Worm (Caenorhabditis elegans) whole organism, mixed stage, embryonic: ENCODE measurements around the gene cyp-31A2.

Source experiments
- bed-3 ChIP-seq: fragments of 200-800 bp; sonication (Bioruptor generic); optimal IDR thresholded peaks from 3 replicates; lab custom pipeline; 2018; ENCODE audit warnings: mild to moderate bottlenecking, missing genetic modification characterization, moderate library complexity, missing compliant biosample characterization
- lsy-2 ChIP-seq: fragments of 150-350 bp; optimal IDR thresholded peaks from 2 replicates; lab custom pipeline; 2014; ENCODE audit warnings: missing biosample characterization, missing genetic modification characterization
- mep-1 ChIP-seq: fragments of 150-350 bp; optimal IDR thresholded peaks from 2 replicates; lab custom pipeline; 2017; ENCODE audit warnings: missing biosample characterization, missing genetic modification reagents, missing genetic modification characterization, inconsistent platforms
- nhr-237 ChIP-seq: fragments of 150-350 bp; optimal IDR thresholded peaks from 2 replicates; lab custom pipeline; 2014; ENCODE audit warnings: missing biosample characterization, missing genetic modification characterization
- nhr-28 ChIP-seq: fragments of 150-350 bp; optimal IDR thresholded peaks from 2 replicates; lab custom pipeline; 2014; ENCODE audit warnings: missing biosample characterization, missing genetic modification characterization
- unc-39 ChIP-seq: fragments of 150-350 bp; optimal IDR thresholded peaks from 2 replicates; lab custom pipeline; 2014; ENCODE audit warnings: missing biosample characterization, missing genetic modification characterization
- zip-8 ChIP-seq: fragments of 150-350 bp; optimal IDR thresholded peaks from 2 replicates; lab custom pipeline; 2014; ENCODE audit warnings: missing biosample characterization, missing genetic modification characterization

ce11 chrIV:11424830-11425229, 21.1 kb downstream of the cyp-31A2 start, which contains the start of gene F22B3.8:
- no peak for TF ChIP-seq mep-1 (tag; lab: Kevin White, UChicago)
- no peak for TF ChIP-seq nhr-28 (tag; lab: Kevin White, UChicago)
- no peak for TF ChIP-seq lsy-2
- no peak for TF ChIP-seq nhr-237 (tag; lab: Kevin White, UChicago)
- no peak for TF ChIP-seq bed-3 (GFP tag; lab: Kevin White, UChicago)
- TF ChIP-seq zip-8 (tag; lab: Kevin White, UChicago): no peak
- TF ChIP-seq unc-39 (tag; lab: Kevin White, UChicago): no peak
